Fruit fly (Drosophila melanogaster) whole organism, embryonic: ENCODE results near the gene AMPdeam.

Source experiments
- Atf6 ChIP-seq: fragments of 200-800 bp; sonication (Bioruptor generic); IDR thresholded peaks from 2 replicates; pipeline ENCODE4 v1.3.6; 2022; ENCODE audit warnings: missing biosample characterization, missing genetic modification characterization
- CG10274 ChIP-seq: fragments of 200-800 bp; sonication (Bioruptor generic); optimal IDR thresholded peaks from 3 replicates; lab custom pipeline; 2017; ENCODE audit warnings: missing biosample characterization, mild to moderate bottlenecking, missing genetic modification characterization
- CG14965 ChIP-seq: fragments of 200-800 bp; sonication (Bioruptor generic); optimal IDR thresholded peaks from 2 replicates; lab custom pipeline; 2016; ENCODE audit warnings: missing biosample characterization, missing genetic modification characterization, borderline replicate concordance
- CG17829 ChIP-seq: fragments of 200-800 bp; optimal IDR thresholded peaks from 2 replicates; lab custom pipeline; 2019; ENCODE audit warnings: missing biosample characterization, mild to moderate bottlenecking, missing genetic modification characterization, moderate library complexity
- CG3407 ChIP-seq: fragments of 200-800 bp; sonication (Bioruptor generic); optimal IDR thresholded peaks from 2 replicates; lab custom pipeline; 2018; ENCODE audit warnings: missing biosample characterization, mild to moderate bottlenecking, missing genetic modification characterization
- CG7745 ChIP-seq: fragments of 200-800 bp; sonication (Bioruptor generic); optimal IDR thresholded peaks from 2 replicates; lab custom pipeline; 2018; ENCODE audit warnings: missing biosample characterization, mild to moderate bottlenecking, missing genetic modification characterization, moderate library complexity
- PHDP ChIP-seq: fragments of 200-800 bp; sonication (Bioruptor generic); optimal IDR thresholded peaks from 3 replicates; lab custom pipeline; 2018; ENCODE audit warnings: missing biosample characterization, mild to moderate bottlenecking, missing genetic modification characterization, moderate library complexity
- fd96Cb ChIP-seq: fragments of 200-800 bp; sonication (Bioruptor generic); optimal IDR thresholded peaks from 2 replicates; lab custom pipeline; 2018; ENCODE audit warnings: missing biosample characterization, mild to moderate bottlenecking, missing genetic modification characterization, moderate library complexity
- ham ChIP-seq: fragments of 200-800 bp; sonication (Bioruptor generic); IDR thresholded peaks from 2 replicates; pipeline ENCODE4 v1.3.6; 2022; ENCODE audit warnings: missing biosample characterization, missing genetic modification characterization
- lab ChIP-seq: fragments of 200-800 bp; sonication (Bioruptor generic); optimal IDR thresholded peaks from 3 replicates; lab custom pipeline; 2017; ENCODE audit warnings: missing biosample characterization, missing genetic modification characterization, mild to moderate bottlenecking, moderate library complexity, missing genetic modification reagents
- nom ChIP-seq: fragments of 200-800 bp; sonication (Bioruptor generic); optimal IDR thresholded peaks from 2 replicates; lab custom pipeline; 2017; ENCODE audit warnings: missing biosample characterization, missing genetic modification characterization, mild to moderate bottlenecking, moderate library complexity, missing genetic modification reagents
- sima ChIP-seq: fragments of 200-800 bp; sonication (Bioruptor generic); optimal IDR thresholded peaks from 2 replicates; lab custom pipeline; 2016; ENCODE audit warnings: missing biosample characterization, missing genetic modification characterization
- tup ChIP-seq: fragments of 200-800 bp; sonication (Bioruptor generic); optimal IDR thresholded peaks from 2 replicates; lab custom pipeline; 2016; ENCODE audit warnings: missing biosample characterization, mild to moderate bottlenecking, missing genetic modification characterization, moderate library complexity

dm6 chrX:13879169-13879821 is 33.6 kb upstream of the AMPdeam start:
- TF ChIP-seq Atf6 (GFP tag; lab: Robert Waterston, UW) (no peak), ham (GFP tag; lab: Robert Waterston, UW) (no peak), CG3407 (no peak), nom (GFP tag; lab: Kevin White, UChicago) (peak; percentile 84), tup (GFP tag; lab: Kevin White, UChicago) (no peak), lab (GFP tag; lab: Kevin White, UChicago) (no peak), CG10274 (no peak), CG14965 (no peak), CG17829 (tag; lab: Kevin White, UChicago) (no peak), PHDP (tag; lab: Kevin White, UChicago) (no peak), CG7745 (no peak), fd96Cb (tag; lab: Kevin White, UChicago) (no peak), sima (GFP tag; lab: Kevin White, UChicago) (no peak)
